Worm (Caenorhabditis elegans) whole organism, L2 larva: Measurements from ENCODE around the gene T07E3.4.

ENCODE experiments used
- blmp-1 ChIP-seq: sonication (generic microtip); optimal IDR thresholded peaks from 2 replicates; lab custom pipeline; 2017; ENCODE audit warnings: missing genetic modification characterization, mild to moderate bottlenecking, missing compliant biosample characterization, antibody characterized with exemption, moderate library complexity; ENCODE audit not compliant: insufficient read depth
- crh-2 ChIP-seq: sonication (generic microtip); optimal IDR thresholded peaks from 2 replicates; lab custom pipeline; 2017; ENCODE audit warnings: missing biosample characterization, missing genetic modification characterization
- dmd-4 ChIP-seq: sonication (generic microtip); optimal IDR thresholded peaks from 2 replicates; lab custom pipeline; 2017; ENCODE audit warnings: missing biosample characterization, missing genetic modification characterization
- egl-27 ChIP-seq: sonication (generic microtip); optimal IDR thresholded peaks from 3 replicates; lab custom pipeline; 2017; ENCODE audit warnings: missing biosample characterization, missing genetic modification reagents, missing genetic modification characterization
- lin-11 ChIP-seq: fragments of 150-350 bp; sonication (generic microtip); optimal IDR thresholded peaks from 2 replicates; lab custom pipeline; 2014; ENCODE audit warnings: missing biosample characterization, missing genetic modification characterization, inconsistent platforms, mixed read lengths
- lin-13 ChIP-seq: fragments of 150-350 bp; optimal IDR thresholded peaks from 2 replicates; lab custom pipeline; 2014; ENCODE audit warnings: missing biosample characterization, missing genetic modification reagents, missing genetic modification characterization
- lin-39 ChIP-seq: fragments of 150-350 bp; optimal IDR thresholded peaks from 2 replicates; lab custom pipeline; 2014; ENCODE audit warnings: missing biosample characterization, missing genetic modification reagents, missing genetic modification characterization
- mdl-1 ChIP-seq, 2 experiments: fragments of 150-350 bp in 1 of 2; sonication (generic microtip) in 1 of 2; optimal IDR thresholded peaks; 2 replicates each; lab custom pipeline; 2017; ENCODE audit warnings: missing biosample characterization in 2 of 2, missing genetic modification characterization in 2 of 2
- nhr-237 ChIP-seq: fragments of 150-350 bp; optimal IDR thresholded peaks from 2 replicates; lab custom pipeline; 2014; ENCODE audit warnings: missing biosample characterization, missing genetic modification characterization

DNA sequence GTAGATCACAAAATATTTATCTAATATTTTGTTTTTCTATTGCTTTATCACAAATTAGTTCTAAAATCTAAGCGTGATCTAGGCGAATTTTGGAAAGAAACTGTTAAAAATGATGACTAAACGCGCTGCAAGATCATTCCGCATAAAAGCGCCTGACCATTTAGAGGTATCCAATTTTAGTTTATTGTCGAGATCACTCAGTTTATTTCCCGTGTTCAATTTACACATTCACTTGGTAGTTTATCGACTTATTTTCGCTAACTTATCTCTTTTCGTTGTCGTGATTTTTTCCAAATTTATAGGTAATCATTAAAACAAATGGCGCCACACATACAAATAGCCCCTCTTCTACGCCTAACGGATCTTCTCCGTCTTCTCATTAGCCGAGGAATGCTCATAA, 8.6 kb downstream of the T07E3.4 start, which contains the start of gene T07E3.2:
- TF ChIP-seq crh-2 (no peak), lin-11 (no peak), dmd-4 (no peak), mdl-1 (tag; optimal IDR thresholded peaks at IDR 0.05; lab: Kevin White, UChicago) (no peak), nhr-237 (no peak), blmp-1 (tag; lab: Kevin White, UChicago) (no peak), lin-39 (no peak), lin-13 (GFP tag; lab: Kevin White, UChicago) (no peak), egl-27 (tag; lab: Kevin White, UChicago) (no peak)
